Fruit fly (Drosophila melanogaster) whole organism, embryonic: ENCODE measurements around the gene LUBEL.

Experiments
- ATbp ChIP-seq: fragments of 200-800 bp; sonication (Bioruptor generic); optimal IDR thresholded peaks from 2 replicates; lab custom pipeline; 2017; ENCODE audit warnings: missing biosample characterization, mild to moderate bottlenecking, missing genetic modification characterization, missing genetic modification reagents
- Awh ChIP-seq: fragments of 200-800 bp; sonication (Bioruptor generic); IDR thresholded peaks from 2 replicates; pipeline ENCODE4, ENCODE4 v1.3.6; 2022; ENCODE audit warnings: missing biosample characterization, missing genetic modification characterization
- Bgb ChIP-seq: fragments of 200-800 bp; sonication (Bioruptor generic); IDR thresholded peaks from 2 replicates; pipeline ENCODE4 v1.3.6; 2022; ENCODE audit warnings: missing biosample characterization, missing genetic modification characterization; ENCODE audit not compliant: partially characterized antibody
- BtbVII ChIP-seq: fragments of 200-800 bp; sonication (Bioruptor generic); optimal IDR thresholded peaks from 3 replicates; lab custom pipeline; 2017; ENCODE audit warnings: missing biosample characterization, mild to moderate bottlenecking, missing genetic modification characterization
- CG10321 ChIP-seq: fragments of 200-800 bp; sonication (Bioruptor generic); IDR thresholded peaks from 2 replicates; pipeline ENCODE4 v1.3.6; 2022; ENCODE audit warnings: missing biosample characterization, missing genetic modification characterization
- CG12071 ChIP-seq: fragments of 200-800 bp; sonication (Bioruptor generic); optimal IDR thresholded peaks from 3 replicates; lab custom pipeline; 2018; ENCODE audit warnings: missing biosample characterization, mild to moderate bottlenecking, missing genetic modification characterization
- CG1233 ChIP-seq: fragments of 200-800 bp; sonication (Bioruptor generic); optimal IDR thresholded peaks from 4 replicates; lab custom pipeline; 2018; ENCODE audit warnings: missing biosample characterization, mild to moderate bottlenecking, missing genetic modification characterization
- CG12391 ChIP-seq: fragments of 200-800 bp; sonication (Bioruptor generic); optimal IDR thresholded peaks from 3 replicates; lab custom pipeline; 2018; ENCODE audit warnings: missing biosample characterization, mild to moderate bottlenecking, missing genetic modification characterization, moderate library complexity
- CG15514 ChIP-seq: fragments of 200-800 bp; sonication (Bioruptor generic); optimal IDR thresholded peaks from 3 replicates; lab custom pipeline; 2017; ENCODE audit warnings: missing biosample characterization, missing genetic modification characterization, mild to moderate bottlenecking, moderate library complexity, missing genetic modification reagents
- CG31365 ChIP-seq: fragments of 200-800 bp; sonication (Bioruptor generic); optimal IDR thresholded peaks from 2 replicates; lab custom pipeline; 2018; ENCODE audit warnings: missing biosample characterization, mild to moderate bottlenecking, missing genetic modification characterization
- CG3407 ChIP-seq: fragments of 200-800 bp; sonication (Bioruptor generic); optimal IDR thresholded peaks from 2 replicates; lab custom pipeline; 2018; ENCODE audit warnings: missing biosample characterization, mild to moderate bottlenecking, missing genetic modification characterization
- CG3726 ChIP-seq: fragments of 200-800 bp; sonication (Bioruptor generic); IDR thresholded peaks from 3 replicates; pipeline ENCODE4, ENCODE4 v1.3.6; 2022; ENCODE audit warnings: missing biosample characterization, missing genetic modification characterization
- CG4854 ChIP-seq: fragments of 200-800 bp; sonication (Bioruptor generic); optimal IDR thresholded peaks from 2 replicates; lab custom pipeline; 2016; ENCODE audit warnings: missing biosample characterization, missing genetic modification characterization, inconsistent platforms
- CG5180 ChIP-seq: fragments of 200-800 bp; sonication (Bioruptor generic); optimal IDR thresholded peaks from 3 replicates; lab custom pipeline; 2017; ENCODE audit warnings: missing biosample characterization, missing genetic modification characterization, mild to moderate bottlenecking, moderate library complexity, missing genetic modification reagents
- CG5953 ChIP-seq: fragments of 200-800 bp; sonication (Bioruptor generic); IDR thresholded peaks from 2 replicates; pipeline ENCODE4 v1.3.6; 2022; ENCODE audit warnings: missing biosample characterization, missing genetic modification characterization
- CG6654 ChIP-seq: fragments of 200-800 bp; sonication (Bioruptor generic); optimal IDR thresholded peaks from 2 replicates; lab custom pipeline; 2017; ENCODE audit warnings: missing biosample characterization, mild to moderate bottlenecking, missing genetic modification characterization
- CG6683 ChIP-seq: fragments of 200-800 bp; sonication (Bioruptor generic); optimal IDR thresholded peaks from 2 replicates; lab custom pipeline; 2017; ENCODE audit warnings: missing biosample characterization, mild to moderate bottlenecking, missing genetic modification characterization, missing genetic modification reagents
- CG6689 ChIP-seq: fragments of 200-800 bp; sonication (Bioruptor generic); IDR thresholded peaks from 2 replicates; pipeline ENCODE4 v1.3.6; 2022; ENCODE audit warnings: missing biosample characterization, missing genetic modification characterization
- CG7963 ChIP-seq: fragments of 200-800 bp; sonication (Bioruptor generic); IDR thresholded peaks from 3 replicates; pipeline ENCODE4 v1.3.6; 2022; ENCODE audit warnings: missing biosample characterization, missing genetic modification characterization; ENCODE audit not compliant: partially characterized antibody
- CG8924 ChIP-seq: fragments of 200-800 bp; optimal IDR thresholded peaks from 3 replicates; lab custom pipeline; 2019; ENCODE audit warnings: missing biosample characterization, mild to moderate bottlenecking, missing genetic modification characterization, moderate library complexity
- D ChIP-seq, 2 experiments: fragments of 200-800 bp in 1 of 2; fragments of >200 bp in 1 of 2; sonication (Bioruptor generic) in 1 of 2; optimal IDR thresholded peaks; 2 replicates in 1 of 2; 3 replicates in 1 of 2; lab custom pipeline; 2017; ENCODE audit warnings: mild to moderate bottlenecking in 1 of 2, missing biosample characterization in 1 of 2, missing genetic modification characterization in 1 of 2, missing genetic modification reagents in 1 of 2
- Dp ChIP-seq: fragments of 200-800 bp; sonication (Bioruptor generic); optimal IDR thresholded peaks from 2 replicates; lab custom pipeline; 2018; ENCODE audit warnings: missing biosample characterization, mild to moderate bottlenecking, missing genetic modification characterization, moderate library complexity
- E2f2 ChIP-seq: fragments of 200-800 bp; sonication (Bioruptor generic); IDR thresholded peaks from 2 replicates; pipeline ENCODE4 v1.3.6; 2022; ENCODE audit warnings: missing biosample characterization, missing genetic modification characterization
- H2.0 ChIP-seq: fragments of 200-800 bp; sonication (Bioruptor generic); IDR thresholded peaks from 2 replicates; pipeline ENCODE4 v1.3.6; 2022; ENCODE audit warnings: missing biosample characterization, missing genetic modification characterization
- Hand ChIP-seq: fragments of 200-800 bp; sonication (Bioruptor generic); optimal IDR thresholded peaks from 2 replicates; lab custom pipeline; 2017; ENCODE audit warnings: mild to moderate bottlenecking, missing biosample characterization, missing genetic modification reagents, missing genetic modification characterization
- Med ChIP-seq: fragments of 200-800 bp; sonication (Bioruptor generic); peaks from one replicate; lab custom pipeline; 2016; ENCODE audit warnings: missing biosample characterization, missing genetic modification characterization, mild to moderate bottlenecking, inconsistent platforms, moderate library complexity
- Meics ChIP-seq: fragments of 200-800 bp; sonication (Bioruptor generic); optimal IDR thresholded peaks from 2 replicates; lab custom pipeline; 2017; ENCODE audit warnings: missing biosample characterization, mild to moderate bottlenecking, missing genetic modification characterization
- Ravus ChIP-seq: fragments of 200-800 bp; sonication (Bioruptor generic); IDR thresholded peaks from 2 replicates; pipeline ENCODE4 v1.3.6; 2022; ENCODE audit warnings: missing biosample characterization, missing genetic modification characterization
- Sox100B ChIP-seq: fragments of 200-800 bp; sonication (Bioruptor generic); optimal IDR thresholded peaks from 3 replicates; lab custom pipeline; 2018; ENCODE audit warnings: missing biosample characterization, mild to moderate bottlenecking, missing genetic modification characterization
- YL-1 ChIP-seq: fragments of 200-800 bp; sonication (Bioruptor generic); optimal IDR thresholded peaks from 3 replicates; lab custom pipeline; 2017; ENCODE audit warnings: missing biosample characterization, mild to moderate bottlenecking, missing genetic modification characterization
- bcd ChIP-seq: fragments of 200-800 bp; sonication (Bioruptor generic); optimal IDR thresholded peaks from 2 replicates; lab custom pipeline; 2017; ENCODE audit warnings: missing biosample characterization, mild to moderate bottlenecking, missing genetic modification characterization
- da ChIP-seq: fragments of 200-800 bp; sonication (Bioruptor generic); optimal IDR thresholded peaks from 2 replicates; lab custom pipeline; 2016; ENCODE audit warnings: missing biosample characterization, missing genetic modification characterization
- disco-r ChIP-seq: fragments of 200-800 bp; sonication (Bioruptor generic); optimal IDR thresholded peaks from 2 replicates; lab custom pipeline; 2016; ENCODE audit warnings: missing biosample characterization, missing genetic modification characterization
- dysf ChIP-seq: fragments of 200-800 bp; sonication (Bioruptor generic); IDR thresholded peaks from 3 replicates; pipeline ENCODE4 v1.3.6; 2022; ENCODE audit warnings: missing biosample characterization, missing genetic modification characterization
- emc ChIP-seq: fragments of 200-800 bp; sonication (Bioruptor generic); optimal IDR thresholded peaks from 2 replicates; lab custom pipeline; 2016; ENCODE audit warnings: missing biosample characterization, missing genetic modification characterization
- ems ChIP-seq: fragments of 200-800 bp; sonication (Bioruptor generic); optimal IDR thresholded peaks from 3 replicates; lab custom pipeline; 2016; ENCODE audit warnings: missing biosample characterization, missing genetic modification characterization
- ewg ChIP-seq: fragments of 200-800 bp; sonication (Bioruptor generic); optimal IDR thresholded peaks from 3 replicates; lab custom pipeline; 2017; ENCODE audit warnings: mild to moderate bottlenecking, missing biosample characterization, missing genetic modification reagents, missing genetic modification characterization
- hbn ChIP-seq: fragments of 200-800 bp; sonication (Bioruptor generic); IDR thresholded peaks from 2 replicates; pipeline ENCODE4 v1.3.6; 2022; ENCODE audit warnings: missing biosample characterization, missing genetic modification characterization; ENCODE audit not compliant: partially characterized antibody
- kah ChIP-seq: fragments of 200-800 bp; sonication (Bioruptor generic); optimal IDR thresholded peaks from 2 replicates; lab custom pipeline; 2018; ENCODE audit warnings: missing biosample characterization, mild to moderate bottlenecking, missing genetic modification characterization
- maf-S ChIP-seq: fragments of 200-800 bp; sonication (Bioruptor generic); optimal IDR thresholded peaks from 2 replicates; lab custom pipeline; 2016; ENCODE audit warnings: missing biosample characterization, missing genetic modification characterization
- nmo ChIP-seq: fragments of 200-800 bp; sonication (Bioruptor generic); optimal IDR thresholded peaks from 2 replicates; lab custom pipeline; 2018; ENCODE audit warnings: missing biosample characterization, mild to moderate bottlenecking, missing genetic modification characterization, moderate library complexity
- oc ChIP-seq: fragments of 200-800 bp; sonication (Bioruptor generic); optimal IDR thresholded peaks from 2 replicates; lab custom pipeline; 2018; ENCODE audit warnings: missing biosample characterization, mild to moderate bottlenecking, missing genetic modification characterization, moderate library complexity
- otp ChIP-seq: fragments of 200-800 bp; sonication (Bioruptor generic); IDR thresholded peaks from 3 replicates; pipeline ENCODE4, ENCODE4 v1.3.6; 2022; ENCODE audit warnings: missing biosample characterization, missing genetic modification characterization
- salm ChIP-seq: fragments of 200-800 bp; sonication (Bioruptor generic); optimal IDR thresholded peaks from 2 replicates; lab custom pipeline; 2018; ENCODE audit warnings: missing biosample characterization, mild to moderate bottlenecking, missing genetic modification characterization
- sd ChIP-seq: fragments of 200-800 bp; sonication (Bioruptor generic); optimal IDR thresholded peaks from 3 replicates; lab custom pipeline; 2018; ENCODE audit warnings: missing biosample characterization, mild to moderate bottlenecking, missing genetic modification characterization, moderate library complexity
- vfl ChIP-seq: fragments of 200-800 bp; sonication (Bioruptor generic); optimal IDR thresholded peaks from 2 replicates; lab custom pipeline; 2016; ENCODE audit warnings: missing biosample characterization, missing genetic modification characterization
- z ChIP-seq: fragments of 200-800 bp; sonication (Bioruptor generic); IDR thresholded peaks from 3 replicates; pipeline ENCODE4 v1.3.6; 2022; ENCODE audit warnings: missing biosample characterization, missing genetic modification characterization

LUBEL gene

DNA sequence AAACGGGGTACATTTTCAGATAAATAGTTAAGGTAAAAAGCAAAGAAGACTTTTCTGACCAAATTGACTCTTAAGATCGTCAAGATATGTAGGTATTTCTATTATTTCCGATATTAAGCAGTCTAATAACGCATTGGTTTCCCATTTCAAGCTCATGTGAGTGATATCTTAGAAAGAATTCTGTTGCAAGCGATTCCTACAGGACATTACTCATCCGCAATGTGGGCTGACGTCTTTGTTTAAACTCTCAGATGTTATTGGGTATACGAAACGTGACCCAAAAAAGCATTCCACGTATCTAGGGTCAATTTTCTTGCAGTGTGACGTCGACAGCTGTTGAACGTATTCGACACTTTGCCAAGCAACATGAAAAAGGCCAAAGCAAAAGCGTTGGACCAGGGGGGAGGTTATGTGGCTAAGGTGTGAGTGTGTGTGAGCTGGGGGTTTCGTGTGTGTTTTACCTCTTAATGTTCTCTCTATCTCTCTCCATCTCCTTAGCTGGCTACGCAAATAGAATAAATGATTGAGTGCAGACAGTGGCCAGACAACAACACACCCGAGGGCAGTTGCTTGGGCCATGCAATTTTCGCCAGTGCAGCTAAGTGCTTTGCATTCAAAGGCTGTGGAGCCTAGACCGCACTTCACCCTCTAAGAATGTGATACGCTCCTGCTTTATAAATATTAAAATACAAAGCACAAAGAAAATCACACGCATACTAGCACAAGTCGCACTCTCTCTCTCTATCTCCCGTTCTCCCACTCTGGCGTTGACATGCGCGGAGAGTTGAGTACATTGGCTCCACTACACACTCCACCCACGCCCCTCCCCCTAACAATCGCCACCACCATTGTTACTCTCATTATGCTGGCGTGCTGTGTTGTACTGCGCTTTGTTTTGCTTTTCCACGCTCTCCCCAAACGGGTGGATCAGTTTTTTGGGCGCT is 14.7 kb upstream of the LUBEL start (continued):
- TF ChIP-seq CG31365 (tag; lab: Kevin White, UChicago) (peak; percentile 62), H2.0 (peak; percentile 78), sd (tag; lab: Kevin White, UChicago) (peak; percentile 78), E2f2 (peak; percentile 63), CG6683 (peak; percentile 87), maf-S (GFP tag; lab: Kevin White, UChicago) (peak; percentile 95), bcd (GFP tag; lab: Kevin White, UChicago) (peak; percentile 97), YL-1 (GFP tag; lab: Kevin White, UChicago) (peak; percentile 79), BtbVII (GFP tag; lab: Kevin White, UChicago) (peak; percentile 95), Ravus (GFP tag; lab: Robert Waterston, UW) (peak; percentile 65), CG1233 (GFP tag; lab: Kevin White, UChicago) (peak; percentile 96), CG3726 (GFP tag; lab: Robert Waterston, UW) (peak; percentile 57; the same call in 2 of the 3 replicates), CG5180 (GFP tag; lab: Kevin White, UChicago) (peak; percentile 88), Awh (GFP tag; lab: Robert Waterston, UW) (peak; percentile 53), oc (tag; lab: Kevin White, UChicago) (peak; percentile 64), da (GFP tag; lab: Kevin White, UChicago) (peak; percentile 95), emc (GFP tag; lab: Kevin White, UChicago) (peak; percentile 94), ewg (GFP tag; lab: Kevin White, UChicago) (peak; percentile 84), CG6654 (GFP tag; lab: Kevin White, UChicago) (peak; percentile 87), CG12391 (tag; lab: Kevin White, UChicago) (peak; percentile 95), z (GFP tag; lab: Robert Waterston, UW) (peak; percentile 94), CG15514 (GFP tag; lab: Kevin White, UChicago) (peak; percentile 81), Dp (GFP tag; lab: Kevin White, UChicago) (peak; percentile 19), hbn (GFP tag; lab: Robert Waterston, UW) (no peak), CG6689 (peak; percentile 93), CG5953 (GFP tag; lab: Robert Waterston, UW) (peak; percentile 70), Sox100B (GFP tag; lab: Kevin White, UChicago) (peak; percentile 98), kah (peak; percentile 83), salm (tag; lab: Kevin White, UChicago) (peak; percentile 80), ems (GFP tag; lab: Kevin White, UChicago) (peak; percentile 94), D (optimal IDR thresholded peaks at IDR 0.05; lab: Kevin White, UChicago) (no peak), D (GFP tag; optimal IDR thresholded peaks at IDR 0.05; lab: Kevin White, UChicago) (peak; percentile 97), CG7963 (GFP tag; lab: Robert Waterston, UW) (0 out of 3 replicates have a peak, but pooled peaks have one; percentile 42), Bgb (peak; percentile 76), Med (GFP tag; lab: Kevin White, UChicago) (peak; percentile 98), nmo (peak; percentile 98), CG3407 (GFP tag; lab: Kevin White, UChicago) (peak; percentile 91), CG8924 (tag; lab: Kevin White, UChicago) (peak; percentile 97), otp (GFP tag; lab: Robert Waterston, UW) (peak; percentile 42; the same call in 2 of the 3 replicates), CG12071 (GFP tag; lab: Kevin White, UChicago) (peak; percentile 87), Meics (GFP tag; lab: Kevin White, UChicago) (peak; percentile 97), disco-r (peak; percentile 96), vfl (GFP tag; lab: Kevin White, UChicago) (peak; percentile 91), Hand (GFP tag; lab: Kevin White, UChicago) (peak; percentile 92), dysf (GFP tag; lab: Robert Waterston, UW) (peak; percentile 96), CG10321 (GFP tag; lab: Robert Waterston, UW) (peak; percentile 22; the same call in 1 of the 2 replicates), ATbp (GFP tag; lab: Kevin White, UChicago) (peak; percentile 90), CG4854 (peak; percentile 92)
